Fruit fly (Drosophila melanogaster) Kc167 (cell line): Measurements from ENCODE around the gene trbl.

Experiments used
- Myc ChIP-seq: fragments of >200 bp; optimal IDR thresholded peaks from 2 replicates; lab custom pipeline; 2017; ENCODE audit warnings: missing external identifiers
- Sin3A ChIP-seq: fragments of >200 bp; optimal IDR thresholded peaks from 2 replicates; lab custom pipeline; 2018; ENCODE audit warnings: missing external identifiers
- h ChIP-seq: fragments of >200 bp; optimal IDR thresholded peaks from 3 replicates; lab custom pipeline; 2018; ENCODE audit warnings: missing external identifiers
- insv ChIP-seq: fragments of >200 bp; optimal IDR thresholded peaks from 3 replicates; lab custom pipeline; 2018; ENCODE audit warnings: missing external identifiers

DNA sequence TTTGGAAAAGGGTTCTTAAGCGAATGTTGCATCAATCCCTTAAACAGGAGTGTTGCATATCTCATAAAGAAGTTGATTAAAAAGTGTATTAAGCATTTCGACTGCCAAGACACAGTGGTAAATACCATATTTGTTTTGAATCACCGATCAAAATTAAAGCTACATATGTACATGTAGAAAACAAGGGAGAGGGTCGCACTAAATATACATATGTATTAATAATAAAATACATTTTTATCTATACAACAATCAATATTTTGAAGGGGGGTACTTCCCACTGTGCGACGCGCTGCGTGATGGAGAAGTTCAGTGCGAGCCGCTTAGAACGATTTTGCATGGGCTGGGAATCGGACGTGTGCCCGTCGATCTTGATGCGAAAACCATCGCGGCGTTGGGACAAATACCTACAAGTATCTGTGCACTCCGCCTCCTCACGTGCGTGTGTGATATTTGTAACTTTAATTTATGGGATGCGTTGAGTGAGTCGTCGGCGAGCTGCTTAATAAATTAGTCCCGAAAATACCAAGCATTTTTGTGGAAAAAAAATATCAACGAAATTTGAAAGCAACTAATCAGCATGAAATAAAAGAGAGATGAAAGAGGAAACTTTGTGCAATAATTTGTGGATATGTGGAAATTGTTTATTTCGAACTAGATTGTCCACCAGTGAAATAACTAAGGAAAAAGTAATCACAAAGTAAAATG is 43.6 kb upstream of the trbl start:
- no peak for TF ChIP-seq insv (lab: Kevin White, UChicago)
- TF ChIP-seq Sin3A (lab: Kevin White, UChicago) = no peak
- no peak for TF ChIP-seq Myc (lab: Kevin White, UChicago)
- TF ChIP-seq h (lab: Kevin White, UChicago) = no peak
